Worm (Caenorhabditis elegans) whole organism, L3 larva: ENCODE results near the gene srd-70.

Experiments
- ZK546.5 ChIP-seq: sonication (generic microtip); optimal IDR thresholded peaks from 2 replicates; lab custom pipeline; 2017; ENCODE audit warnings: missing biosample characterization, missing genetic modification characterization
- ama-1 ChIP-seq: fragments of 150-350 bp; optimal IDR thresholded peaks from 2 replicates; lab custom pipeline; 2018
- elt-3 ChIP-seq, 3 experiments: fragments of 150-350 bp in 1 of 3; sonication (generic microtip) in 2 of 3; optimal IDR thresholded peaks; 2 replicates in 2 of 3; 4 replicates in 1 of 3; lab custom pipeline; 2014 to 2017; ENCODE audit warnings: missing biosample characterization in 3 of 3, missing genetic modification characterization in 3 of 3
- fkh-10 ChIP-seq: sonication (generic microtip); optimal IDR thresholded peaks from 2 replicates; lab custom pipeline; 2017; ENCODE audit warnings: missing biosample characterization, missing genetic modification reagents, missing genetic modification characterization
- fos-1 ChIP-seq: fragments of 150-350 bp; optimal IDR thresholded peaks from 2 replicates; lab custom pipeline; 2014; ENCODE audit warnings: missing biosample characterization, missing genetic modification characterization
- jun-1 ChIP-seq: fragments of 150-350 bp; optimal IDR thresholded peaks from 2 replicates; lab custom pipeline; 2014; ENCODE audit warnings: missing biosample characterization, missing genetic modification reagents, missing genetic modification characterization
- nhr-237 ChIP-seq: fragments of 150-350 bp; optimal IDR thresholded peaks from 2 replicates; lab custom pipeline; 2014; ENCODE audit warnings: missing biosample characterization, missing genetic modification characterization
- nhr-43 ChIP-seq: sonication (generic microtip); optimal IDR thresholded peaks from 2 replicates; lab custom pipeline; 2016; ENCODE audit warnings: mild to moderate bottlenecking, missing genetic modification characterization, missing compliant biosample characterization; ENCODE audit not compliant: poor library complexity, severe bottlenecking
- nhr-77 ChIP-seq: fragments of 150-350 bp; optimal IDR thresholded peaks from 2 replicates; lab custom pipeline; 2014; ENCODE audit warnings: missing biosample characterization, missing genetic modification characterization
- pha-4 ChIP-seq: fragments of 150-350 bp; optimal IDR thresholded peaks from 2 replicates; lab custom pipeline; 2014; ENCODE audit warnings: missing biosample characterization, missing genetic modification reagents, missing genetic modification characterization
- pqm-1 ChIP-seq: fragments of 150-350 bp; optimal IDR thresholded peaks from 2 replicates; lab custom pipeline; 2017; ENCODE audit warnings: missing biosample characterization, missing genetic modification characterization, inconsistent platforms
- unc-62 ChIP-seq: fragments of 150-350 bp; sonication (generic microtip); optimal IDR thresholded peaks from 4 replicates; lab custom pipeline; 2014; ENCODE audit warnings: missing biosample characterization, missing genetic modification reagents, missing genetic modification characterization
- ztf-11 ChIP-seq: fragments of 150-350 bp; optimal IDR thresholded peaks from 2 replicates; lab custom pipeline; 2014; ENCODE audit warnings: missing biosample characterization, missing genetic modification characterization

- TF ChIP-seq nhr-43 = no peak
- no peak for TF ChIP-seq fos-1 (tag; lab: Kevin White, UChicago)
- no peak for TF ChIP-seq pqm-1
- TF ChIP-seq unc-62 = no peak
- no peak for TF ChIP-seq nhr-237 (tag; lab: Kevin White, UChicago)
- no peak for TF ChIP-seq jun-1 (tag; lab: Kevin White, UChicago)
- TF ChIP-seq nhr-77 (tag; lab: Kevin White, UChicago) = no peak
- no peak for TF ChIP-seq fkh-10
- TF ChIP-seq ZK546.5 (tag; lab: Kevin White, UChicago) = no peak
- no peak for TF ChIP-seq ama-1
- TF ChIP-seq pha-4 (tag; lab: Kevin White, UChicago) = no peak
- TF ChIP-seq ztf-11 = no peak
- TF ChIP-seq elt-3 (tag; optimal IDR thresholded peaks at IDR 0.05; lab: Kevin White, UChicago) = no peak
Measured at ce11 chrV:20451793-20452192, 2.1 kb upstream of the srd-70 start.
